Worm (Caenorhabditis elegans) whole organism, L1 larva: ENCODE data around the gene sma-1.

ENCODE experiments used
- aha-1 ChIP-seq: fragments of 150-350 bp; optimal IDR thresholded peaks from 2 replicates; lab custom pipeline; 2014; ENCODE audit warnings: missing biosample characterization, missing genetic modification characterization
- blmp-1 ChIP-seq: fragments of 150-350 bp; optimal IDR thresholded peaks from 2 replicates; lab custom pipeline; 2014; ENCODE audit warnings: missing biosample characterization, missing genetic modification characterization
- dpl-1 ChIP-seq, 3 experiments: fragments of 150-350 bp in 2 of 3; sonication (generic microtip) in 1 of 3; optimal IDR thresholded peaks; 2 replicates each; lab custom pipeline; 2014 to 2017; ENCODE audit warnings: missing biosample characterization in 3 of 3, missing genetic modification characterization in 3 of 3, missing genetic modification reagents in 3 of 3
- elt-2 ChIP-seq: sonication (generic microtip); optimal IDR thresholded peaks from 2 replicates; lab custom pipeline; 2016; ENCODE audit warnings: missing genetic modification characterization, mild to moderate bottlenecking, inconsistent platforms, missing compliant biosample characterization, missing genetic modification reagents
- fos-1 ChIP-seq: fragments of 150-350 bp; optimal IDR thresholded peaks from 2 replicates; lab custom pipeline; 2014; ENCODE audit warnings: missing biosample characterization, missing genetic modification characterization
- lin-13 ChIP-seq: fragments of 150-350 bp; optimal IDR thresholded peaks from 2 replicates; lab custom pipeline; 2014; ENCODE audit warnings: missing biosample characterization, missing genetic modification reagents, missing genetic modification characterization
- lin-14 ChIP-seq: fragments of 200-800 bp; sonication (Bioruptor generic); optimal IDR thresholded peaks from 2 replicates; lab custom pipeline; 2018; ENCODE audit warnings: mild to moderate bottlenecking, missing genetic modification characterization, moderate library complexity, missing compliant biosample characterization
- nhr-77 ChIP-seq: fragments of 150-350 bp; optimal IDR thresholded peaks from 2 replicates; lab custom pipeline; 2014; ENCODE audit warnings: missing biosample characterization, missing genetic modification characterization

- no peak for TF ChIP-seq dpl-1 (GFP tag; optimal IDR thresholded peaks at IDR 0.05; lab: Kevin White, UChicago)
- no peak for TF ChIP-seq aha-1 (tag; lab: Kevin White, UChicago)
- no peak for TF ChIP-seq nhr-77 (tag; lab: Kevin White, UChicago)
- no peak for TF ChIP-seq lin-14
- no peak for TF ChIP-seq lin-13 (GFP tag; lab: Kevin White, UChicago)
- TF ChIP-seq blmp-1 (tag; lab: Kevin White, UChicago) = no peak
- no peak for TF ChIP-seq fos-1 (tag; lab: Kevin White, UChicago)
- no peak for TF ChIP-seq elt-2
These were observed 43.1 kb downstream of the sma-1 start, which contains the start of gene F58H1.6 for ce11 chrV:11942325-11942724.
